Worm (Caenorhabditis elegans): ENCODE measurements around the gene F26F2.11.

ce11 chrV:20638344-20638743, 42.8 kb upstream of the F26F2.11 start, which contains the start of gene Y44A6B.3:
- TF ChIP-seq flt-1 (GFP tag; IDR thresholded peaks at IDR 0.05): no peak
- no peak for TF ChIP-seq aly-1 (tag; optimal IDR thresholded peaks at IDR 0.05)
- TF ChIP-seq ceh-36 (tag; optimal IDR thresholded peaks at IDR 0.05): no peak
- no peak for TF ChIP-seq scrt-1 (GFP tag; IDR thresholded peaks at IDR 0.05)
